Worm (Caenorhabditis elegans): ENCODE results near the gene prmt-9.

prmt-9 gene

DNA sequence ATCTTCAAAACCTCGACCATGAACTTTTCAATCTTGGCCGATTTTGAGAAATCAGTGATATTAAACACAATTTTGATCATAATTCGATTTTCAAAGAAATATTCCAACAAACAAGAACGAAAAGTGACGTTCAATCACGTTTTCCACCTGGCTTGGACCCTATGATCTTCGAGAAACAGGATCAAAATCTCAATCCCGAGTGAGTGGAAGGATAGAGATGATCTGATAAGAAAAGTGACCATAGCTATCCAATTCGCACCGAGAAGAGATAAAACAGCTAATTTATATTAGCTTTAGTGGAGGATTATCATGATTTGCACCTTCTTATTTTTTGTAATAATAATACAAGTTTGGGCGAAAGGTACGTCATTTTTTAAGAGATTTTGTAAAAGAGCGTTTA is 36.9 kb upstream of the prmt-9 start, which contains the start of gene T23F6.2:
Gene T23F6.2 (plus strand): TSS at position 251 of the 400 bp plus-strand sequence.
- TF ChIP-seq odd-2 (tag; optimal IDR thresholded peaks at IDR 0.05) (no peak), lin-11 (tag; optimal IDR thresholded peaks at IDR 0.05) (no peak), madf-2 (tag; optimal IDR thresholded peaks at IDR 0.05) (no peak), lim-6 (tag; optimal IDR thresholded peaks at IDR 0.05) (no peak), hlh-6 (tag; optimal IDR thresholded peaks at IDR 0.05) (no peak), pag-3 (tag; optimal IDR thresholded peaks at IDR 0.05; ENCODE audit: borderline replicate concordance) (no peak), unc-3 (GFP tag; conservative IDR thresholded peaks at IDR 0.05) (no peak), unc-3 (tag; optimal IDR thresholded peaks at IDR 0.05) (no peak), ztf-16 (tag; optimal IDR thresholded peaks at IDR 0.05) (no peak), pros-1 (tag; optimal IDR thresholded peaks at IDR 0.05) (no peak)

DNA sequence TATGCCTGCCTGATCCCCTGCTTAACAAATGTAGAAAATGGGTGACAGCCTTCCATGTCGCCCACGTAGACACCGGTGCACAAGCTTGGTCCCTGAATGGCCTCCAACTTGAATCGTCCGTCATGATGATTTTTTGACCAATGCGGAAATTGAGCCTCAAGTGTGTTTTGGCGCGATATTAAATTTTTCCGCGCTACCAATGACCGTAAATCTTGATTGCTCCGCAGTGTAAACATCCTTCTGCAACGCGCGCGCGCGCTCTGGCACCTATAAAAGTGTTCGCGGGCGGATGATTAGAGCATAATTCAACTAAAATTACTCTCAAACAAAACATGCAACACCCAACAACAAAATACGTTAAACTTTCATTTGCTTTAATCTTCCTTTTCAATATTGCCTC is 35.5 kb upstream of the prmt-9 start, which contains the start of gene idpp-7:
Gene idpp-7 (plus strand): TSS at position 301 of the 400 bp plus-strand sequence.
- TF ChIP-seq lin-11 (tag; optimal IDR thresholded peaks at IDR 0.05) (no peak), pat-9 (tag; optimal IDR thresholded peaks at IDR 0.05) (no peak), ceh-2 (tag; optimal IDR thresholded peaks at IDR 0.05) (no peak), gmeb-2 (tag; optimal IDR thresholded peaks at IDR 0.05) (no peak), hlh-6 (tag; optimal IDR thresholded peaks at IDR 0.05) (no peak), Y22D7AL.16 (tag; optimal IDR thresholded peaks at IDR 0.05) (no peak), fkh-10 (GFP tag; optimal IDR thresholded peaks at IDR 0.05) (no peak), sox-2 (GFP tag; IDR thresholded peaks at IDR 0.05) (no peak), dve-1 (tag; optimal IDR thresholded peaks at IDR 0.05) (no peak), ceh-48 (tag; optimal IDR thresholded peaks at IDR 0.05) (no peak), fax-1 (tag; optimal IDR thresholded peaks at IDR 0.05) (no peak), tbx-2 (tag; optimal IDR thresholded peaks at IDR 0.05) (no peak)

DNA sequence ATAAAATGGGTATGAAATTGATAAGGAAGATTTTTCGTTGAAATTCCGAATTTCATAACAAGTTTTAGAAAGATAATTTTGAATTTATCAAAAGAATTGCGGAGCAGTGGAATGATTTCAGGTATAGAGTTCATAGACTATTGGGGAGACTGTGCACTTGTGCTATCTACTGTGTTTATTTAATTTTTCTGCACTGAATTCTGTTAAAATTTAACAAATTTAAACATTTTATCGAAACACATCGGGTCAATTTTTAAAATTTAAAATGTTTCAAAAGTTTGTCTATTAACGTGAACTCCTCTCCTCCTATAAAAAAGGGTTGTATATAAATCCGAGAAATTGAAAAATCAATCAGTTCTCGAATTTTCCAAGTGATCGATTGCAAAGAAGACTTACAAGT is 33.4 kb upstream of the prmt-9 start, which contains the start of gene C27D8.1:
Gene C27D8.1 (plus strand): TSS at position 301 of the 400 bp plus-strand sequence.
- TF ChIP-seq sox-4 (tag; optimal IDR thresholded peaks at IDR 0.05) (no peak), K02D7.2 (tag; optimal IDR thresholded peaks at IDR 0.05) (no peak), pros-1 (tag; optimal IDR thresholded peaks at IDR 0.05) (no peak), pha-4 (tag; optimal IDR thresholded peaks at IDR 0.05) (no peak), pqm-1 (tag; optimal IDR thresholded peaks at IDR 0.05) (no peak), fkh-10 (GFP tag; optimal IDR thresholded peaks at IDR 0.05) (no peak), unc-86 (tag; optimal IDR thresholded peaks at IDR 0.05) (no peak), unc-42 (tag; optimal IDR thresholded peaks at IDR 0.05) (no peak), nhr-232 (tag; optimal IDR thresholded peaks at IDR 0.05) (no peak), ceh-2 (tag; optimal IDR thresholded peaks at IDR 0.05) (no peak), sox-2 (GFP tag; IDR thresholded peaks at IDR 0.05) (no peak), ceh-19 (GFP tag; optimal IDR thresholded peaks at IDR 0.05) (no peak), ets-4 (tag; optimal IDR thresholded peaks at IDR 0.05) (no peak), C08G9.2 (tag; optimal IDR thresholded peaks at IDR 0.05) (no peak)

DNA sequence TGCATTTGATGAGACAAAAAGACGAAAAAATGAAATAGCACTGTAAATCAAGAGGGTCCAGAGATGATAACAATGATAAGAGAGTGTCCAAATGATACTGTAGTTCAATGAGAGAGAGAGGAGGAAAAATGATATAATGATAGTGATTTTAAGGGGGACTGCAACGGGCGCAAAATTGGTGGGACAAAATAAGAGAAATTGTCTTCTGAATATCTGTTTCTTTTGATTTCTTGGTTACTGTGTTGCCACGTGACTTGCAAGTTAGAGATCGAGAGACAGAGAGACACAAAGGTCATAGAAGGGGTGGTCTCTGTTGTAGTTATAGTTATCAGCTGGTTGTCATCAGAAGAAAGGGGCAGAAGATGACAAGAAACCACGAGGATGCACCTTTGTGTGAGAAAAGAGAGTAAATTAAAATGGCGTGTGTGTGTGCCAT is 31.8 kb upstream of the prmt-9 start:
- TF ChIP-seq che-1 (tag; optimal IDR thresholded peaks at IDR 0.05) (no peak), pax-1 (tag; optimal IDR thresholded peaks at IDR 0.05) (no peak), rnt-1 (tag; optimal IDR thresholded peaks at IDR 0.05) (no peak), eyg-1 (tag; optimal IDR thresholded peaks at IDR 0.05) (no peak), hlh-8 (tag; optimal IDR thresholded peaks at IDR 0.05) (no peak), elt-2 (tag; optimal IDR thresholded peaks at IDR 0.05) (peak; percentile 43), lin-11 (tag; optimal IDR thresholded peaks at IDR 0.05) (no peak), sox-4 (tag; optimal IDR thresholded peaks at IDR 0.05) (no peak), nfya-1 (tag; optimal IDR thresholded peaks at IDR 0.05) (no peak), pha-2 (tag; optimal IDR thresholded peaks at IDR 0.05) (no peak), pha-4 (tag; optimal IDR thresholded peaks at IDR 0.05) (no peak), nhr-232 (tag; optimal IDR thresholded peaks at IDR 0.05) (no peak), hlh-30 (tag; optimal IDR thresholded peaks at IDR 0.05; ENCODE audit: insufficient read depth) (peak; percentile 51)

All from whole organism, late embryonic.